Worm (Caenorhabditis elegans): ENCODE data around the gene T05C7.9.
"Not testable (repeated sequence)": the region's sequence is repeated elsewhere in the genome, so short reads cannot be mapped to it uniquely, and the experiment has no call there.

T05C7.9 gene

ce11 chrIV:102848-103247 lies 23.8 kb downstream of the T05C7.9 start:
- TF ChIP-seq unc-62 (GFP tag; optimal IDR thresholded peaks at IDR 0.05), result no peak

- TF ChIP-seq unc-62 (GFP tag; optimal IDR thresholded peaks at IDR 0.05), result no peak
Observed at ce11 chrIV:109307-109706, 30.2 kb downstream of the T05C7.9 start, which contains the start of gene B0545.4. Gene B0545.4 (minus strand): TSS chrIV:109407.

DNA sequence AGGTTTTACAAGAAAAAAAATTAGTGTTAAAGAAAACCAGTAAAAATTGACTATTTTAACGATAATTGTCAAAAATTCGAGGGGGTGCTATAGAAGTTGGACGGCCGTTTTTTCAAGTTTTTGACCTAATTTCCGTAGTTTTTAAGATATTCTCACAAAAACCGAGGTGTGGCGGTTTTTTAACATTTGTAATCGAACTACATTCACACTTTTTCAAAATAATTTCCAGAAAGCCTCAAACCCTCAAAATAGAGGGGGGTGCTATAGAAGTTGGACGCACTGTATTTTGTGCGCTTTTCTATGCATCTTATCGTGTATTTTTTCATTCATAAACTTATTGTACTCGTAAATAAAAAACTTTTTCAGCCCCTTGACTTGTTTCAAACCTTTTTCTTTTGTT lies 32.3 kb downstream of the T05C7.9 start, which contains the start of gene F29C4.4:
F29C4.4 (plus strand) TSS at position 301 of the 400 bp plus-strand sequence.
- TF ChIP-seq unc-62 (GFP tag; optimal IDR thresholded peaks at IDR 0.05), result not testable (repeated sequence)

DNA sequence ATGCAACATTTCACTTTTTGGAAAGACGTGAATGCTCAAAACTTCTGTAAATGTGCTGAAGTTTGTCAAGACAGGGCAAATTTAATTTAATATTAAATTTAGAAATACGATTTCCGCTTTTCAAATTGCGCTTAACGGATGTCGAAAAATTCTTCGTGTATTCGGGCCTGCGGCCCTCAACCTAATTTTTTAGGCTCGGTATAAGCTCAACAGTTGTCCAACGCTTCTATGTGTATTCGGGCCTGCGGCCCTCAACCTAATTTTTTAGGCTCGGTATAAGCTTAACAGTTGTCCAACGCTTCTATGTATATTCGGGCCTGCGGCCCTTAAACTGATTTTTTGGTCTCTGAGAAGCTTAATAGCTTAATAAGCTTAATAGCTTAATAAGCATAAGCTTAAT lies 39.7 kb downstream of the T05C7.9 start:
- TF ChIP-seq unc-62 (GFP tag; optimal IDR thresholded peaks at IDR 0.05), result no peak

DNA sequence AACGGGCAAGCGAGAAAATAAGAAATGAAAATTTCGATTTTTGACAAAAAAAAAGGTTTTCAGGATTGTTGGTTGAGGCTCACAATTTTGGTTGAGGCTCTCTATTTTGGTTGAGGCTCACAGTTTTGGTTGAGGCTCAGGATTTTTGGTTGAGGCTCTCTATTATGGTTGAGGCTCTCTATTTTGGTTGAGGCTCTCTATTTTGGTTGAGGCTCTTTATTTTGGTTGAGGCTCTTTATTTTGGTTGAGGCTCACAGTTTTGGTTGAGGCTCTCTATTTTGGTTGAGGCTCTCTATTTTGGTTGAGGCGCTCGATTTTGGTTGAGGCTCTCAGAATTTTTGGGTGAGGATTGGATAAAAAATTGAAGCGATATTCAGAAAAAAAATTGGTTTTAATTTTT lies 40.7 kb downstream of the T05C7.9 start:
- no peak for TF ChIP-seq unc-62 (GFP tag; optimal IDR thresholded peaks at IDR 0.05)

DNA sequence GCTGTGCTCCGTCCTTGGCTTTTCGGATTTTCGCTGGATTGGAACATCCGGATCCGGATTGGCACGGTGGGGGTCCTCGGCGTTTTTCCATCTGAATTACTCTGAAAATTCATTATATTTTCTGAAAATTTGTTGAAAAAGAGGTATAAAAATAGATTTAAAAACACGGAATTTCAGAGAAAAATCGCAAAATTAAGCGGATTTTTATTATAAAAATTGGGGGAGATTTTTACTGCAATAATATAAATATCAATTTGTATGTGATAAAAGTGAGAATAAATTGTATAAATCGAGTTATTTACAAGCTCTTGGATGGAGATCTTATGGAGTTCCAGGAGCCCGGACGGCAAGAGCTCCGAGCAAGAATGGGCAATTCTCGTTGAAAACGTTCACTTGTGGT lies 42.5 kb downstream of the T05C7.9 start, which contains the start of gene tut-1:
tut-1 (minus strand) TSS at position 101 of the 400 bp plus-strand sequence.
- no peak for TF ChIP-seq unc-62 (GFP tag; optimal IDR thresholded peaks at IDR 0.05)

DNA sequence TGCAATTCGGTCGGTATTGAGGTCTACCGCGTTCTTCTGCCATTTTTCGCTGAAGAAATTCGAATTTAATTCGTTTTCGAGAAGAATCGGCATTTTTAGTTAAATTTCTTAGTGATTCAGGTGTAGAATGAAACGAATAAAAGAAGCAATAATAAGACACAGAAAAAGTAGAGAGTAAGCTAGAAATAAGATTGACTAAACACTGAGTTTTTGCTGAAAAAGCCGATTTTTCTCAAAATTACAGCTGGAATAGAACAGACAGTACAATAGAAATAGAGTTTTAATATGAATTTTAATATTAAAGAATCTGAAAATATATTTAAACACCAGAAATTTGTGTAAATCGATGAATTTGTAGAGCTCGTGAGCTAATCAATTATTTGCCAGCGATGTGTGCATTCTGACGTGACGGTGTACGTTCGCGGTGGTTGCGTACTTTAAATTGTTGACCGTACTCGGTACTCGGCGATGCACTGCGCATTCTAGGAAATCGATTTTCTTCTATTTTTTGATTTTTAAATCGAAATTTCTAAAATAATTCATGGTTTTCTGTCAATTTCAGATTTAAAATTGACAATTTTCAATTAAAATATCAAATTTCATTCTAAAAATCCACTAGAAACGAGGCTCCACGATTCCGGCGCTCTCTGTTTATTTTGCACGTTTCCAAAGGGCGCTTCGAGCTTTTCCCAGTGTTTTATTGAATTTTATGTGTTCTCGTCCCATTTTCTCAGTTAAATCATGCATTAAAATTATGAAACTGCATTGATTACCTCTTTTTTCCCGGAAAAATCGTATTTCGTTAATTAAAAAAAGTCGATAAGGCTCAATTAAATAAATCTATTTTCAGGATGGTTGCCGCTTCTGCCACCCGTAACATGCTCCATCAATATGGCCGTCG lies 47.1 kb downstream of the T05C7.9 start, which contains the start of the genes grld-1 and cox-6C:
grld-1 (minus strand) TSS at position 51 of the 901 bp plus-strand sequence.
cox-6C (plus strand) TSS at position 851 of the 901 bp plus-strand sequence.
- TF ChIP-seq unc-62 (GFP tag; optimal IDR thresholded peaks at IDR 0.05), result no peak

DNA sequence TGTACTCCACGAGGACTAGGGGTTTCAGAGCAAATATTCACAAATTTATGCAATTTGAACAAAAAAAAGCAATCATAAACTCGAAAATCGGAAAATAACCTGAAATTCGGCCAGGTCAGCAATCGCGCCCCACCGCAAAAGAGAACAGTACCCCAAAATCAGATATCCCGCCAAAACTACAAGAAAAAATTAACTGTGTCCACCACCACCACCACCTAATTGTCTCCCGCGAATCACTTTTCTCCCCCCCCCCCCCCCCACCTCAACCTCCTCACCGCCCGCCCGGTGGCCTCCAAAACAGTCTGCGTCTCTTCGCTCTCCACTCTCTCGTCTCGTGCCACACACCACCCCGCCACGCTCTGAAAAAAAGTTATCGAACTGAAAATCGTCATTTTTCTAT lies 49.4 kb downstream of the T05C7.9 start:
- no peak for TF ChIP-seq unc-62 (GFP tag; optimal IDR thresholded peaks at IDR 0.05)

Measured in whole organism, dauer.